Fruit fly (Drosophila melanogaster): Measurements from ENCODE around the gene Tpt.

The Tpt gene

dm6 chr3L:8449800-8450690, 45.0 kb upstream of the Tpt start, which contains the start of gene Gug (continued):
- peak; percentile 55 for TF ChIP-seq CG14710 (tag; optimal IDR thresholded peaks at IDR 0.05)
- TF ChIP-seq Dref (GFP tag; IDR thresholded peaks at IDR 0.05): peak; percentile 49
- peak; percentile 50 for TF ChIP-seq Ets65A (GFP tag)
- TF ChIP-seq CG5180 (GFP tag; optimal IDR thresholded peaks at IDR 0.05): peak; percentile 13
- no peak for TF ChIP-seq CoRest (tag; optimal IDR thresholded peaks at IDR 0.05)
- TF ChIP-seq CG11504 (tag; optimal IDR thresholded peaks at IDR 0.05): peak; percentile 35
- peak; percentile 36 for TF ChIP-seq Dp (GFP tag; optimal IDR thresholded peaks at IDR 0.05)
- no peak for TF ChIP-seq ab (GFP tag; optimal IDR thresholded peaks at IDR 0.05)
- TF ChIP-seq CG10321 (GFP tag; IDR thresholded peaks at IDR 0.05): no peak
- no peak for TF ChIP-seq CG14667 (GFP tag; IDR thresholded peaks at IDR 0.05)
- TF ChIP-seq sqz (GFP tag; optimal IDR thresholded peaks at IDR 0.05): peak; percentile 98
- TF ChIP-seq Camta (GFP tag; optimal IDR thresholded peaks at IDR 0.05): no peak
- peak; percentile 20; the same call in 1 of the 2 replicates for TF ChIP-seq ssp (GFP tag; IDR thresholded peaks at IDR 0.05)
- no peak for TF ChIP-seq CG11093 (GFP tag; IDR thresholded peaks at IDR 0.05)
- TF ChIP-seq CG13287 (GFP tag; IDR thresholded peaks at IDR 0.05; ENCODE audit: partially characterized antibody): no peak; the same call in 1 of the 2 replicates
- TF ChIP-seq usp (GFP tag; optimal IDR thresholded peaks at IDR 0.05): no peak
- no peak for TF ChIP-seq Hr39 (optimal IDR thresholded peaks at IDR 0.05)
- peak; percentile 57; the same call in 2 of the 3 replicates for TF ChIP-seq CG34422 (GFP tag; IDR thresholded peaks at IDR 0.05)
- TF ChIP-seq CG7839 (tag; optimal IDR thresholded peaks at IDR 0.05): no peak
- 0 out of 2 replicates have a peak, but pooled peaks have one; percentile 37 for TF ChIP-seq CG32772 (GFP tag; IDR thresholded peaks at IDR 0.05)
- peak; percentile 16; the same call in 1 of the 3 replicates for TF ChIP-seq CG11560 (tag; IDR thresholded peaks at IDR 0.05)
- no peak for TF ChIP-seq org-1 (GFP tag; optimal IDR thresholded peaks at IDR 0.05)
- TF ChIP-seq CG42726 (GFP tag; IDR thresholded peaks at IDR 0.05; ENCODE audit: partially characterized antibody): peak; percentile 11; the same call in 1 of the 2 replicates

dm6 chr3L:8449202-8449799, 44.2 kb upstream of the Tpt start, which contains the start of gene CG6983:
Gene CG6983, minus strand, starts transcription at chr3L:8449377.
- no peak for TF ChIP-seq bsh (GFP tag; optimal IDR thresholded peaks at IDR 0.05)
- no peak for TF ChIP-seq CG1792 (GFP tag; optimal IDR thresholded peaks at IDR 0.05)
- TF ChIP-seq CG17802 (tag; optimal IDR thresholded peaks at IDR 0.05): no peak
- no peak for TF ChIP-seq oc (tag; optimal IDR thresholded peaks at IDR 0.05)
- TF ChIP-seq gem (tag; optimal IDR thresholded peaks at IDR 0.05): no peak
- no peak for TF ChIP-seq Rx (GFP tag; IDR thresholded peaks at IDR 0.05)
- no peak for TF ChIP-seq CG10274 (GFP tag; optimal IDR thresholded peaks at IDR 0.05)
- TF ChIP-seq yki (optimal IDR thresholded peaks at IDR 0.05): no peak
- no peak for TF ChIP-seq al (GFP tag; IDR thresholded peaks at IDR 0.05)
- no peak for TF ChIP-seq Aef1 (GFP tag; IDR thresholded peaks at IDR 0.05)
- no peak for TF ChIP-seq Hsf (GFP tag; optimal IDR thresholded peaks at IDR 0.05)
- no peak for TF ChIP-seq dimm (GFP tag; IDR thresholded peaks at IDR 0.05)
- TF ChIP-seq gro (GFP tag; optimal IDR thresholded peaks at IDR 0.05): no peak
- peak; percentile 28; the same call in 1 of the 2 replicates for TF ChIP-seq CG6272 (GFP tag; IDR thresholded peaks at IDR 0.05)
- TF ChIP-seq CG10147 (GFP tag; optimal IDR thresholded peaks at IDR 0.05): no peak
- TF ChIP-seq CG8290 (GFP tag; optimal IDR thresholded peaks at IDR 0.05): no peak
- peak in 1 of 2 experiments; percentile 6 for TF ChIP-seq CG8290 (tag; optimal IDR thresholded peaks at IDR 0.05)
- peak; percentile 8; the same call in 1 of the 2 replicates for TF ChIP-seq CG9932 (GFP tag; IDR thresholded peaks at IDR 0.05)
- TF ChIP-seq MTF-1 (GFP tag; optimal IDR thresholded peaks at IDR 0.05; ENCODE audit: borderline replicate concordance): no peak
- TF ChIP-seq Hand (GFP tag; optimal IDR thresholded peaks at IDR 0.05): no peak
- peak; percentile 20 for TF ChIP-seq Lhr (GFP tag; optimal IDR thresholded peaks at IDR 0.05)
- no peak for TF ChIP-seq psq (GFP tag; optimal IDR thresholded peaks at IDR 0.05)
- TF ChIP-seq ro (GFP tag; IDR thresholded peaks at IDR 0.05): no peak
- TF ChIP-seq Hr39 (optimal IDR thresholded peaks at IDR 0.05): no peak
- TF ChIP-seq otp (GFP tag; IDR thresholded peaks at IDR 0.05): no peak; the same call in 2 of the 3 replicates
- TF ChIP-seq CG4617 (GFP tag; optimal IDR thresholded peaks at IDR 0.05; ENCODE audit: borderline replicate concordance): no peak
- TF ChIP-seq CG5953 (GFP tag; IDR thresholded peaks at IDR 0.05): no peak

Data from whole organism, embryonic.